Worm (Caenorhabditis elegans): ENCODE measurements around the gene F23F1.2.

- no peak for TF ChIP-seq him-1 (tag; optimal IDR thresholded peaks at IDR 0.05)
- no peak for TF ChIP-seq W03F9.2 (tag; optimal IDR thresholded peaks at IDR 0.05)
Measured at ce11 chrII:51352-51751, 17.3 kb downstream of the F23F1.2 start, which contains the start of gene sptl-1.
